Worm (Caenorhabditis elegans) whole organism, early embryonic: ENCODE measurements around the gene C27B7.2.

ENCODE experiments used
- B0310.2 ChIP-seq: sonication (generic microtip); optimal IDR thresholded peaks from 2 replicates; lab custom pipeline; 2016; ENCODE audit warnings: mild to moderate bottlenecking, missing genetic modification characterization, missing compliant biosample characterization
- F13C5.2 ChIP-seq: sonication (generic microtip); optimal IDR thresholded peaks from 2 replicates; lab custom pipeline; 2017; ENCODE audit warnings: mild to moderate bottlenecking, missing genetic modification characterization, inconsistent platforms, missing compliant biosample characterization
- ama-1 ChIP-seq: fragments of 150-350 bp; optimal IDR thresholded peaks from 2 replicates; lab custom pipeline; 2014
- flt-1 ChIP-seq: fragments of 200-800 bp; sonication (Bioruptor generic); IDR thresholded peaks from 2 replicates; pipeline ENCODE4 v1.3.6; 2022; ENCODE audit warnings: missing genetic modification characterization, missing compliant biosample characterization
- hmbx-1 ChIP-seq: sonication (generic microtip); optimal IDR thresholded peaks from 2 replicates; lab custom pipeline; 2016; ENCODE audit warnings: mild to moderate bottlenecking, missing genetic modification characterization, missing compliant biosample characterization
- hnd-1 ChIP-seq: sonication (generic microtip); optimal IDR thresholded peaks from 2 replicates; lab custom pipeline; 2016; ENCODE audit warnings: missing genetic modification characterization, missing compliant biosample characterization
- scrt-1 ChIP-seq: fragments of 200-800 bp; sonication (Bioruptor generic); IDR thresholded peaks from 2 replicates; pipeline ENCODE4 v1.3.6; 2022; ENCODE audit warnings: missing genetic modification characterization, missing compliant biosample characterization
- sea-1 ChIP-seq: fragments of 200-800 bp; sonication (Bioruptor generic); conservative IDR thresholded peaks from 2 replicates; pipeline ENCODE4 v1.3.6; 2022; ENCODE audit warnings: missing genetic modification characterization, missing compliant biosample characterization
- tbx-11 ChIP-seq: fragments of 200-800 bp; sonication (Bioruptor generic); IDR thresholded peaks from 2 replicates; pipeline ENCODE4 v1.3.6; 2022; ENCODE audit warnings: missing genetic modification characterization, missing compliant biosample characterization

ce11 chrIV:8914187-8914586 lies 21.5 kb downstream of the C27B7.2 start:
- TF ChIP-seq scrt-1 (GFP tag; lab: Robert Waterston, UW), result no peak
- no peak for TF ChIP-seq ama-1 (lab: Kevin White, UChicago)
- no peak for TF ChIP-seq F13C5.2
- TF ChIP-seq hnd-1 (tag; lab: Kevin White, UChicago), result no peak
- no peak for TF ChIP-seq hmbx-1 (tag; lab: Kevin White, UChicago)
- no peak for TF ChIP-seq flt-1 (GFP tag; lab: Robert Waterston, UW)
- no peak for TF ChIP-seq tbx-11 (GFP tag; lab: Robert Waterston, UW)
- TF ChIP-seq B0310.2 (tag; lab: Kevin White, UChicago), result no peak
- no peak for TF ChIP-seq sea-1
